Worm (Caenorhabditis elegans) whole organism, late embryonic: Measurements from ENCODE around the gene F37B12.1.

Source experiments
- ama-1 ChIP-seq: fragments of 150-350 bp; optimal IDR thresholded peaks from 2 replicates; lab custom pipeline; 2014
- ceh-9 ChIP-seq: sonication (generic microtip); optimal IDR thresholded peaks from 2 replicates; lab custom pipeline; 2016; ENCODE audit warnings: mild to moderate bottlenecking, missing genetic modification characterization, inconsistent platforms, missing compliant biosample characterization
- elt-2 ChIP-seq: sonication (generic microtip); optimal IDR thresholded peaks from 2 replicates; lab custom pipeline; 2016; ENCODE audit warnings: missing genetic modification reagents, missing genetic modification characterization, missing compliant biosample characterization

- TF ChIP-seq elt-2 (tag; lab: Kevin White, UChicago) (no peak), ama-1 (no peak), ceh-9 (no peak)
These were observed 34.7 kb downstream of the F37B12.1 start, which contains the start of gene F44G4.1 for ce11 chrII:8994336-8994735.
